Worm (Caenorhabditis elegans): ENCODE measurements around the gene T23F4.2.

- TF ChIP-seq aptf-3 (GFP tag; IDR thresholded peaks at IDR 0.05) (no peak), K11D2.4 (GFP tag; IDR thresholded peaks at IDR 0.05) (no peak), nhr-90 (tag; optimal IDR thresholded peaks at IDR 0.05) (no peak), F22D6.2 (tag; optimal IDR thresholded peaks at IDR 0.05) (no peak), sptf-2 (GFP tag; optimal IDR thresholded peaks at IDR 0.05) (no peak), pha-4 (tag; optimal IDR thresholded peaks at IDR 0.05) (no peak)
These were observed 28.5 kb downstream of the T23F4.2 start for ce11 chrII:1191853-1192252.
